Worm (Caenorhabditis elegans): ENCODE results near the gene F25B5.3.

F25B5.3 gene

DNA sequence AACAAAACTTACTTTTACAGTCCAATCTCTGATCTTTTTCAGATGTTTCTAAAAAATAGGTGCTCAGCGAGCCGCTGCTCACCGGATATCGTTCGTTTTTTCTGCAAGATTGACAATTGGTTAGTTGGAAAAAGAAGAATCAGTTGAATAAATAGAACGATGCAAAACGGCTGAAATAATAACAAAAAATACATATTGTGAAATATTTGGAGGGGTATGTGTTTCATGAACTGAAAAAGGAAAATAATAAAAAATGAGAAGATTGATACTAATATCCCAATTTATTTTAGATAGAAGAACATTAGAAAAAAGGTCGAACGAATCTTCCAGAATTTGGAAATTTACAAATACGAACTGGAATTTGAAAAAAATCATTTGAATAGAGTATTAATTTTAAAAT, 33.3 kb downstream of the F25B5.3 start, which contains the start of gene frm-2:
TSS of gene frm-2 (minus strand) at position 101 of the 400 bp plus-strand sequence.
- TF ChIP-seq ceh-82 (tag; optimal IDR thresholded peaks at IDR 0.05) (no peak), snpc-1.2 (GFP tag; IDR thresholded peaks at IDR 0.05) (no peak), php-3 (GFP tag; IDR thresholded peaks at IDR 0.05) (no peak), lin-1 (GFP tag; IDR thresholded peaks at IDR 0.05) (no peak)

DNA sequence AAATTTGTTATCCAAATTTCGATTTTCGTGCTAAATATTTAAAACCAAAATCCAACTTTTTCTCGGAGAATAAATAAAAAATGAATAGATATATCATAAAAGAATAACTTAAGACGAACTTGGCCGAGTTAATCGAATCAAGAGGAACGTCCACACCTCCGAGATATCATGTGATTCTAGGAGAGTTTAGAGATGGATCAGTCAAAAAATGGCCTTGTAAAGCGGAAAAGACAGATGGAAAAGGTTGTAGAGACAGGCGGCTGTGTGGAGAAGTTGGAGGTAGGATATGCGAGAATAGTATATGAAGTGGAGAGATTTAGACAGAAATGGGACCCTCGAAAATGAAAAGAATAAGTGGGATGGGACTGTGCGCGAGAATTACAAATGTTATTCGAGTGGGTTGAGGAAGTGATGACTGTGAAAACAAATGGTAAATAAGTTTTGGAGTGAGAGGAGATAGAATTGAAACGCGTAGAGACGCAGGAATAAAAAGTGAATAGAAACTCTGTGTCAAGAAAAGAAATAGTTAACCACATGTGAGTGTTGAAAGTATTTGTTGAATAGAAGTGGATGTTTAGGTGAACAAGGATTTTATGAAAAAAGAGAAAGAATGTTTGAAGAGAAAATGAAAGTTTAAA, 34.2 kb downstream of the F25B5.3 start:
- TF ChIP-seq mes-2 (tag; optimal IDR thresholded peaks at IDR 0.05; ENCODE audit: poor library complexity, severe bottlenecking) (no peak), hif-1 (tag; optimal IDR thresholded peaks at IDR 0.05) (no peak), mep-1 (tag; optimal IDR thresholded peaks at IDR 0.05) (no peak), nhr-102 (tag; optimal IDR thresholded peaks at IDR 0.05) (no peak), aha-1 (tag) (peak; percentile 66), T20F7.1 (GFP tag; optimal IDR thresholded peaks at IDR 0.05) (no peak), ctbp-1 (GFP tag; IDR thresholded peaks at IDR 0.05) (no peak), attf-4 (tag; optimal IDR thresholded peaks at IDR 0.05) (no peak), nhr-11 (tag; optimal IDR thresholded peaks at IDR 0.05) (no peak), Y48G9A.11 (GFP tag; IDR thresholded peaks at IDR 0.05) (no peak), hlh-30 (tag; optimal IDR thresholded peaks at IDR 0.05; ENCODE audit: insufficient read depth) (peak; percentile 29), Y105C5A.15 (GFP tag; IDR thresholded peaks at IDR 0.05) (no peak), lin-39 (tag; optimal IDR thresholded peaks at IDR 0.05) (no peak), nhr-28 (tag; optimal IDR thresholded peaks at IDR 0.05) (peak; percentile 14), tra-1 (GFP tag; IDR thresholded peaks at IDR 0.05) (no peak), hlh-11 (tag; optimal IDR thresholded peaks at IDR 0.05) (no peak), fos-1 (tag; optimal IDR thresholded peaks at IDR 0.05) (no peak), nhr-76 (tag; optimal IDR thresholded peaks at IDR 0.05) (no peak), skn-1 (tag; optimal IDR thresholded peaks at IDR 0.05) (no peak), tag-97 (GFP tag; IDR thresholded peaks at IDR 0.05) (no peak), pha-4 (GFP tag; IDR thresholded peaks at IDR 0.05) (no peak), pha-4 (tag; optimal IDR thresholded peaks at IDR 0.05) (no peak), lin-29 (GFP tag; IDR thresholded peaks at IDR 0.05) (no peak), ceh-62 (tag; optimal IDR thresholded peaks at IDR 0.05) (no peak), set-16 (GFP tag; IDR thresholded peaks at IDR 0.05) (no peak), zfp-2 (tag; optimal IDR thresholded peaks at IDR 0.05) (no peak), nhr-25 (tag; optimal IDR thresholded peaks at IDR 0.05; ENCODE audit: borderline replicate concordance, insufficient read depth) (peak; percentile 22), ama-1 (optimal IDR thresholded peaks at IDR 0.05) (no peak), unc-39 (tag; optimal IDR thresholded peaks at IDR 0.05) (no peak), mdt-29 (GFP tag; IDR thresholded peaks at IDR 0.05) (no peak), sdz-12 (GFP tag; optimal IDR thresholded peaks at IDR 0.05) (no peak), lin-13 (GFP tag; optimal IDR thresholded peaks at IDR 0.05) (no peak), ceh-20 (GFP tag; IDR thresholded peaks at IDR 0.05) (no peak)

ce11 chrIII:5985340-5985739, 36.7 kb downstream of the F25B5.3 start, which contains the start of gene T04C9.3:
Gene T04C9.3 (plus strand): TSS chrIII:5985640.
- TF ChIP-seq mxl-2 (GFP tag; conservative IDR thresholded peaks at IDR 0.05) (no peak), T20F7.1 (GFP tag; optimal IDR thresholded peaks at IDR 0.05) (no peak), Y105C5A.15 (GFP tag; IDR thresholded peaks at IDR 0.05) (no peak), spr-3 (GFP tag; optimal IDR thresholded peaks at IDR 0.05) (no peak), ama-1 (optimal IDR thresholded peaks at IDR 0.05) (no peak), R02D3.7 (tag; optimal IDR thresholded peaks at IDR 0.05) (no peak), pqm-1 (tag; optimal IDR thresholded peaks at IDR 0.05) (no peak), mdt-29 (GFP tag; IDR thresholded peaks at IDR 0.05) (no peak), ces-1 (GFP tag; optimal IDR thresholded peaks at IDR 0.05) (no peak), tag-97 (GFP tag; IDR thresholded peaks at IDR 0.05) (no peak), gei-8 (GFP tag; optimal IDR thresholded peaks at IDR 0.05) (no peak), nhr-42 (GFP tag; IDR thresholded peaks at IDR 0.05) (no peak), skn-1 (tag; optimal IDR thresholded peaks at IDR 0.05) (no peak), zfp-3 (GFP tag; conservative IDR thresholded peaks at IDR 0.05) (no peak), T26A8.4 (GFP tag; IDR thresholded peaks at IDR 0.05) (no peak), nhr-25 (tag; optimal IDR thresholded peaks at IDR 0.05; ENCODE audit: borderline replicate concordance, insufficient read depth) (no peak), D1046.2 (GFP tag; IDR thresholded peaks at IDR 0.05) (no peak), unc-39 (tag; optimal IDR thresholded peaks at IDR 0.05) (no peak), dmd-8 (GFP tag; IDR thresholded peaks at IDR 0.05) (no peak), fos-1 (tag; optimal IDR thresholded peaks at IDR 0.05) (no peak)

Measured in whole organism, L4 larva.